Worm (Caenorhabditis elegans): ENCODE data around the gene ugt-1.
A peak's percentile ranks its signal among the peaks of the same experiment; 100 is the strongest.

ugt-1 gene

ce11 chrV:10371951-10372350, 23.5 kb upstream of the ugt-1 start, which contains the start of gene ugt-49:
Gene ugt-49, plus strand, starts transcription at chrV:10372321.
- TF ChIP-seq ztf-11 (tag; optimal IDR thresholded peaks at IDR 0.05) (no peak), egl-43 (GFP tag; IDR thresholded peaks at IDR 0.05) (no peak), Y48G9A.11 (GFP tag; IDR thresholded peaks at IDR 0.05) (no peak), snpc-1.2 (GFP tag; IDR thresholded peaks at IDR 0.05) (no peak), ceh-82 (tag; optimal IDR thresholded peaks at IDR 0.05) (no peak), zip-2 (tag; optimal IDR thresholded peaks at IDR 0.05) (no peak), zfp-2 (tag; optimal IDR thresholded peaks at IDR 0.05) (no peak), dmd-8 (GFP tag; IDR thresholded peaks at IDR 0.05) (no peak), Y105C5A.15 (GFP tag; IDR thresholded peaks at IDR 0.05) (no peak), spr-3 (GFP tag; optimal IDR thresholded peaks at IDR 0.05) (no peak), dpl-1 (GFP tag; optimal IDR thresholded peaks at IDR 0.05) (no peak), dmd-9 (GFP tag; IDR thresholded peaks at IDR 0.05) (no peak), attf-4 (tag; optimal IDR thresholded peaks at IDR 0.05) (no peak), aly-2 (tag; optimal IDR thresholded peaks at IDR 0.05) (no peak), dve-1 (tag; optimal IDR thresholded peaks at IDR 0.05; ENCODE audit: insufficient read depth) (peak; percentile 5), nhr-77 (tag; optimal IDR thresholded peaks at IDR 0.05) (no peak), saeg-2 (GFP tag; IDR thresholded peaks at IDR 0.05) (no peak), pqm-1 (tag; optimal IDR thresholded peaks at IDR 0.05) (peak; percentile 34), daf-16 (GFP tag; optimal IDR thresholded peaks at IDR 0.05) (no peak), daf-16 (tag; optimal IDR thresholded peaks at IDR 0.05) (peak; percentile 43), Y75B8A.6 (GFP tag; IDR thresholded peaks at IDR 0.05) (no peak), mep-1 (tag; optimal IDR thresholded peaks at IDR 0.05) (no peak), zip-11 (GFP tag; IDR thresholded peaks at IDR 0.05) (no peak), nhr-28 (tag; optimal IDR thresholded peaks at IDR 0.05) (peak; percentile 79), ceh-20 (GFP tag; IDR thresholded peaks at IDR 0.05) (no peak), mdl-1 (tag; optimal IDR thresholded peaks at IDR 0.05) (no peak)

- TF ChIP-seq snpc-4 (tag; optimal IDR thresholded peaks at IDR 0.05) = no peak
- no peak for TF ChIP-seq set-16 (GFP tag; IDR thresholded peaks at IDR 0.05)
- TF ChIP-seq Y105C5A.15 (GFP tag; IDR thresholded peaks at IDR 0.05) = no peak
- TF ChIP-seq egl-43 (GFP tag; IDR thresholded peaks at IDR 0.05) = no peak
Measured at ce11 chrV:10379293-10379692, 16.2 kb upstream of the ugt-1 start, which contains the start of gene AC3.12. Gene AC3.12, minus strand, starts transcription at chrV:10379393.

ce11 chrV:10379761-10380160, 15.7 kb upstream of the ugt-1 start:
- TF ChIP-seq vab-7 (GFP tag; IDR thresholded peaks at IDR 0.05) (no peak), dmd-8 (GFP tag; IDR thresholded peaks at IDR 0.05) (no peak), nhr-102 (tag; optimal IDR thresholded peaks at IDR 0.05) (no peak), T20F7.1 (GFP tag; optimal IDR thresholded peaks at IDR 0.05) (no peak), Y5F2A.4 (GFP tag; optimal IDR thresholded peaks at IDR 0.05) (no peak), aha-1 (tag) (peak; percentile 95), saeg-2 (GFP tag; IDR thresholded peaks at IDR 0.05) (no peak), hif-1 (tag; optimal IDR thresholded peaks at IDR 0.05) (no peak), unc-62 (GFP tag; optimal IDR thresholded peaks at IDR 0.05 in 1 of 2) (peak in 1 of 2 experiments; percentile 68), unc-62 (tag; optimal IDR thresholded peaks at IDR 0.05) (no peak)

ce11 chrV:10381726-10382125, 13.7 kb upstream of the ugt-1 start, which contains the start of gene abu-1:
Gene abu-1, minus strand, starts transcription at chrV:10381826.
- TF ChIP-seq daf-8 (GFP tag; IDR thresholded peaks at IDR 0.05) (no peak), egl-43 (GFP tag; IDR thresholded peaks at IDR 0.05) (no peak), fkh-10 (GFP tag; optimal IDR thresholded peaks at IDR 0.05) (no peak), ceh-44 (GFP tag; IDR thresholded peaks at IDR 0.05) (no peak), nhr-76 (tag; optimal IDR thresholded peaks at IDR 0.05) (no peak), ctbp-1 (GFP tag; IDR thresholded peaks at IDR 0.05) (no peak), ZK546.5 (tag; optimal IDR thresholded peaks at IDR 0.05) (no peak), lin-13 (GFP tag; optimal IDR thresholded peaks at IDR 0.05) (no peak), mxl-3 (GFP tag; optimal IDR thresholded peaks at IDR 0.05) (no peak), ceh-20 (GFP tag; IDR thresholded peaks at IDR 0.05) (no peak), mxl-2 (GFP tag; conservative IDR thresholded peaks at IDR 0.05) (no peak), zip-2 (tag; optimal IDR thresholded peaks at IDR 0.05) (no peak), ceh-62 (tag; optimal IDR thresholded peaks at IDR 0.05) (no peak), tag-97 (GFP tag; IDR thresholded peaks at IDR 0.05) (no peak), mep-1 (tag; optimal IDR thresholded peaks at IDR 0.05) (no peak), mdt-29 (GFP tag; IDR thresholded peaks at IDR 0.05) (no peak), F49E8.2 (tag; optimal IDR thresholded peaks at IDR 0.05; ENCODE audit: borderline replicate concordance) (no peak), dve-1 (tag; optimal IDR thresholded peaks at IDR 0.05; ENCODE audit: insufficient read depth) (no peak), hif-1 (tag; optimal IDR thresholded peaks at IDR 0.05) (no peak)
